Worm (Caenorhabditis elegans): ENCODE data around the gene F58A4.1.

Gene F58A4.1

ce11 chrIII:9631117-9631655 is 32.9 kb downstream of the F58A4.1 start, which contains the start of gene ubc-7 (continued):
- peak; percentile 58 for TF ChIP-seq snpc-1.1 (tag; optimal IDR thresholded peaks at IDR 0.05; ENCODE audit: insufficient read depth)
- TF ChIP-seq xnd-1 (tag; optimal IDR thresholded peaks at IDR 0.05) = peak; percentile 79
- peak; percentile 56 for TF ChIP-seq tbp1 (GFP tag; optimal IDR thresholded peaks at IDR 0.05)
- peak; percentile 70 for TF ChIP-seq rcor-1 (GFP tag; IDR thresholded peaks at IDR 0.05)
- peak; percentile 19; the same call in 1 of the 2 replicates for TF ChIP-seq ceh-100 (GFP tag; IDR thresholded peaks at IDR 0.05)
- TF ChIP-seq ama-1 (optimal IDR thresholded peaks at IDR 0.05) = peak; percentile 51
- no peak for TF ChIP-seq ama-1 (GFP tag; optimal IDR thresholded peaks at IDR 0.05)
- peak; percentile 72 for TF ChIP-seq attf-5 (GFP tag; optimal IDR thresholded peaks at IDR 0.05)
- TF ChIP-seq tlf-1 (GFP tag; optimal IDR thresholded peaks at IDR 0.05) = peak; percentile 68
- TF ChIP-seq dox-1 (GFP tag; IDR thresholded peaks at IDR 0.05) = peak; percentile 25; the same call in 1 of the 2 replicates
- peak; percentile 50 to 91 (median 79) for TF ChIP-seq lin-35 (GFP tag; optimal IDR thresholded peaks at IDR 0.05)
- TF ChIP-seq snpc-4 (GFP tag; optimal IDR thresholded peaks at IDR 0.05) = no peak
- peak in 2 of 4 experiments; percentile 14 to 45 for TF ChIP-seq snpc-4 (tag; optimal IDR thresholded peaks at IDR 0.05)
- peak; percentile 63 for TF ChIP-seq ZK185.1 (tag; optimal IDR thresholded peaks at IDR 0.05; ENCODE audit: poor library complexity, severe bottlenecking)
- TF ChIP-seq ztf-26 (tag; optimal IDR thresholded peaks at IDR 0.05) = no peak

DNA sequence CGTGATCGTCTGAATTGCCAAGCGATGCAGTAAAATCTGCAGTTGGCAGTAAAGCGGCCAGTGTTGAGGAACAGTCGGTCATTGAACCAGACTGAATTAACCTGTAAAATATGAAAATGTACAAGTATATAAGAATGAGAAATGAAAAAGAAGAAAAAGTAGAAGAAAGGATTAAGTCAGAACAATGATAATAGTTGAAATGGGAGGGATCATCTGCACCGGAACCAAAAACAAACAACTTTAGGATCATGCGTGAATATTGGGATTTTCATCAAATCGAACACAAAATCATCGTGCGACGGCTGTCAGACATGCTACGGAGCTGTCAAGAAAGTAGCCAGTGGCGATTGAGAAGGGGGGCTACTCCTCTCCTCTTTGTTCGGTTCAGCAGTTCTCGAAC is 38.7 kb downstream of the F58A4.1 start, which contains the start of gene gei-13:
Gene gei-13 (minus strand): TSS at position 101 of the 400 bp plus-strand sequence.
- TF ChIP-seq ztf-22 (GFP tag; optimal IDR thresholded peaks at IDR 0.05) (no peak), D2030.7 (GFP tag; IDR thresholded peaks at IDR 0.05) (no peak), madf-3 (GFP tag; IDR thresholded peaks at IDR 0.05) (no peak), nhr-120 (GFP tag; IDR thresholded peaks at IDR 0.05) (no peak), efl-1 (GFP tag; optimal IDR thresholded peaks at IDR 0.05) (no peak), akir-1 (GFP tag; optimal IDR thresholded peaks at IDR 0.05) (no peak), zfh-2 (GFP tag; conservative IDR thresholded peaks at IDR 0.05) (no peak), F49E8.2 (tag; optimal IDR thresholded peaks at IDR 0.05; ENCODE audit: insufficient read depth) (no peak), mxl-1 (tag; optimal IDR thresholded peaks at IDR 0.05) (no peak), Y53G8AR.9 (GFP tag; conservative IDR thresholded peaks at IDR 0.05) (no peak), gei-17 (GFP tag; optimal IDR thresholded peaks at IDR 0.05) (no peak)

- TF ChIP-seq nfya-2 (GFP tag; IDR thresholded peaks at IDR 0.05) = no peak
- TF ChIP-seq nhr-80 (tag; optimal IDR thresholded peaks at IDR 0.05) = peak; percentile 98
- no peak for TF ChIP-seq attf-3 (GFP tag; conservative IDR thresholded peaks at IDR 0.05)
- no peak for TF ChIP-seq chd-7 (tag; optimal IDR thresholded peaks at IDR 0.05)
- TF ChIP-seq Y95B8A.8 (GFP tag; IDR thresholded peaks at IDR 0.05) = no peak
- no peak for TF ChIP-seq tbx-9 (tag; optimal IDR thresholded peaks at IDR 0.05; ENCODE audit: borderline replicate concordance)
- peak; percentile 65 for TF ChIP-seq ets-4 (GFP tag; optimal IDR thresholded peaks at IDR 0.05)
- TF ChIP-seq xnd-1 (tag; optimal IDR thresholded peaks at IDR 0.05) = no peak
- TF ChIP-seq zim-3 (tag; optimal IDR thresholded peaks at IDR 0.05) = no peak
- TF ChIP-seq egrh-3 (GFP tag; IDR thresholded peaks at IDR 0.05) = no peak
- TF ChIP-seq let-607 (tag; optimal IDR thresholded peaks at IDR 0.05) = peak; percentile 47 to 86
- no peak for TF ChIP-seq repo-1 (tag; optimal IDR thresholded peaks at IDR 0.05)
- TF ChIP-seq lin-40 (tag; optimal IDR thresholded peaks at IDR 0.05) = no peak
- TF ChIP-seq dox-1 (GFP tag; IDR thresholded peaks at IDR 0.05) = 0 out of 2 replicates have a peak, but pooled peaks have one; percentile 15
Observed at ce11 chrIII:9638159-9638754, 40.0 kb downstream of the F58A4.1 start.

Data from whole organism, young adult.